Worm (Caenorhabditis elegans): ENCODE results near the gene F11C1.9.
A peak's percentile ranks its signal among the peaks of the same experiment; 100 is the strongest.

ce11 chrX:13000837-13001236 is 23.5 kb upstream of the F11C1.9 start:
- TF ChIP-seq T26A8.4 (GFP tag; IDR thresholded peaks at IDR 0.05) (no peak), nhr-237 (tag; optimal IDR thresholded peaks at IDR 0.05) (no peak), ceh-82 (tag; optimal IDR thresholded peaks at IDR 0.05) (no peak), nhr-25 (tag; optimal IDR thresholded peaks at IDR 0.05; ENCODE audit: borderline replicate concordance, insufficient read depth) (peak; percentile 97), snpc-4 (tag; optimal IDR thresholded peaks at IDR 0.05) (no peak), zag-1 (tag; optimal IDR thresholded peaks at IDR 0.05) (no peak), ZK546.5 (tag; optimal IDR thresholded peaks at IDR 0.05) (no peak), F49E8.2 (tag; optimal IDR thresholded peaks at IDR 0.05; ENCODE audit: borderline replicate concordance) (no peak), nhr-77 (tag; optimal IDR thresholded peaks at IDR 0.05) (no peak), unc-62 (GFP tag; optimal IDR thresholded peaks at IDR 0.05 in 1 of 2) (no peak), unc-62 (tag; optimal IDR thresholded peaks at IDR 0.05) (no peak), lir-3 (tag; optimal IDR thresholded peaks at IDR 0.05) (no peak), zfp-2 (tag; optimal IDR thresholded peaks at IDR 0.05) (no peak)

Measured in whole organism, L4 larva.